Fruit fly (Drosophila melanogaster): ENCODE measurements around the gene CG34248.

dm6 chr3L:16232924-16233323, 37.8 kb downstream of the CG34248 start, which contains the start of gene Hsc20:
- no peak for TF ChIP-seq CG14655 (GFP tag; optimal IDR thresholded peaks at IDR 0.05)
- no peak for TF ChIP-seq Pif1B (GFP tag; optimal IDR thresholded peaks at IDR 0.05)
- TF ChIP-seq CG13204 (GFP tag; optimal IDR thresholded peaks at IDR 0.05) = no peak
- TF ChIP-seq fd96Ca (GFP tag; IDR thresholded peaks at IDR 0.05) = no peak
- no peak for TF ChIP-seq CG9948 (tag; optimal IDR thresholded peaks at IDR 0.05)
- no peak for TF ChIP-seq Snoo (tag; optimal IDR thresholded peaks at IDR 0.05)
- no peak for TF ChIP-seq Pif1A (GFP tag; optimal IDR thresholded peaks at IDR 0.05)
- TF ChIP-seq CG12605 (GFP tag; IDR thresholded peaks at IDR 0.05) = no peak
- no peak for TF ChIP-seq CG8159 (tag; optimal IDR thresholded peaks at IDR 0.05)
- no peak for TF ChIP-seq CG4496 (GFP tag; IDR thresholded peaks at IDR 0.05)
- no peak for TF ChIP-seq D1 (tag; optimal IDR thresholded peaks at IDR 0.05)
- no peak for TF ChIP-seq gl (tag; optimal IDR thresholded peaks at IDR 0.05)

Measured in whole organism, pupa.